Worm (Caenorhabditis elegans): Measurements from ENCODE around the gene C43H6.6.

- TF ChIP-seq unc-62 (GFP tag; optimal IDR thresholded peaks at IDR 0.05), result no peak
- no peak for TF ChIP-seq pha-4 (tag; optimal IDR thresholded peaks at IDR 0.05)
- no peak for TF ChIP-seq B0336.3 (GFP tag; IDR thresholded peaks at IDR 0.05)
- TF ChIP-seq ceh-40 (GFP tag; IDR thresholded peaks at IDR 0.05), result no peak
- TF ChIP-seq die-1 (tag; optimal IDR thresholded peaks at IDR 0.05), result no peak
- no peak for TF ChIP-seq nfya-1 (tag; optimal IDR thresholded peaks at IDR 0.05; ENCODE audit: borderline replicate concordance, insufficient read depth)
- TF ChIP-seq F49E8.2 (tag; optimal IDR thresholded peaks at IDR 0.05; ENCODE audit: insufficient read depth), result no peak
- peak; percentile 6 for TF ChIP-seq ZK185.1 (tag; optimal IDR thresholded peaks at IDR 0.05; ENCODE audit: poor library complexity, severe bottlenecking)
- TF ChIP-seq nhr-90 (tag; optimal IDR thresholded peaks at IDR 0.05), result peak; percentile 13
Observed at ce11 chrX:2432459-2432858, 37.4 kb downstream of the C43H6.6 start.

All from whole organism, young adult.